Worm (Caenorhabditis elegans) whole organism, L1 larva: ENCODE measurements around the gene asp-15.

Experiments used
- alr-1 ChIP-seq: fragments of 200-800 bp; sonication (Bioruptor generic); optimal IDR thresholded peaks from 2 replicates; lab custom pipeline; 2018; ENCODE audit warnings: borderline replicate concordance, mild to moderate bottlenecking, missing genetic modification characterization, missing compliant biosample characterization
- aly-2 ChIP-seq: fragments of 150-350 bp; optimal IDR thresholded peaks from 2 replicates; lab custom pipeline; 2014; ENCODE audit warnings: missing biosample characterization, missing genetic modification characterization
- blmp-1 ChIP-seq: fragments of 150-350 bp; optimal IDR thresholded peaks from 2 replicates; lab custom pipeline; 2014; ENCODE audit warnings: missing biosample characterization, missing genetic modification characterization
- ceh-8 ChIP-seq: fragments of 200-800 bp; sonication (Bioruptor generic); optimal IDR thresholded peaks from 2 replicates; lab custom pipeline; 2018; ENCODE audit warnings: mild to moderate bottlenecking, missing genetic modification characterization, moderate library complexity, missing compliant biosample characterization
- ceh-82 ChIP-seq, 3 experiments: fragments of 150-350 bp in 1 of 3; sonication (generic microtip) in 2 of 3; optimal IDR thresholded peaks; 2 replicates each; lab custom pipeline; 2014 to 2017; ENCODE audit warnings: missing biosample characterization in 3 of 3, missing genetic modification characterization in 3 of 3
- ceh-88 ChIP-seq: fragments of 200-800 bp; sonication (Bioruptor generic); IDR thresholded peaks from 2 replicates; pipeline ENCODE4 v1.3.6; 2022; ENCODE audit warnings: missing genetic modification characterization, missing compliant biosample characterization
- ces-1 ChIP-seq: fragments of 150-350 bp; optimal IDR thresholded peaks from 2 replicates; lab custom pipeline; 2014; ENCODE audit warnings: missing biosample characterization, missing genetic modification reagents, missing genetic modification characterization
- egl-13 ChIP-seq: sonication (generic microtip); optimal IDR thresholded peaks from 2 replicates; lab custom pipeline; 2016; ENCODE audit warnings: missing genotype, missing genetic modification reagents, missing genetic modification characterization, missing compliant biosample characterization
- egl-27 ChIP-seq, 2 experiments: fragments of 150-350 bp in 1 of 2; sonication (generic microtip); optimal IDR thresholded peaks; 3 replicates each; lab custom pipeline; 2017 to 2018; ENCODE audit warnings: missing biosample characterization in 2 of 2, missing genetic modification characterization in 2 of 2, missing genetic modification reagents in 2 of 2
- ets-5 ChIP-seq: fragments of 200-800 bp; sonication (Bioruptor generic); IDR thresholded peaks from 2 replicates; pipeline ENCODE4 v1.3.6; 2022; ENCODE audit warnings: missing genetic modification characterization, missing compliant biosample characterization
- fkh-4 ChIP-seq: sonication (generic microtip); optimal IDR thresholded peaks from 2 replicates; lab custom pipeline; 2016; ENCODE audit warnings: missing compliant biosample characterization, missing genetic modification characterization, borderline replicate concordance
- hlh-4 ChIP-seq: sonication (generic microtip); optimal IDR thresholded peaks from 2 replicates; lab custom pipeline; 2016; ENCODE audit warnings: mild to moderate bottlenecking, missing genetic modification characterization, missing compliant biosample characterization
- jun-1 ChIP-seq: fragments of 150-350 bp; optimal IDR thresholded peaks from 2 replicates; lab custom pipeline; 2014; ENCODE audit warnings: missing biosample characterization, missing genetic modification reagents, missing genetic modification characterization
- lin-14 ChIP-seq: fragments of 200-800 bp; sonication (Bioruptor generic); optimal IDR thresholded peaks from 2 replicates; lab custom pipeline; 2018; ENCODE audit warnings: mild to moderate bottlenecking, missing genetic modification characterization, moderate library complexity, missing compliant biosample characterization
- lir-3 ChIP-seq: sonication (generic microtip); optimal IDR thresholded peaks from 2 replicates; lab custom pipeline; 2016; ENCODE audit warnings: mild to moderate bottlenecking, missing genetic modification characterization, moderate library complexity, missing compliant biosample characterization; ENCODE audit not compliant: poor library complexity
- lsy-2 ChIP-seq, 2 experiments: fragments of 150-350 bp; optimal IDR thresholded peaks; 2 replicates each; lab custom pipeline; 2014; ENCODE audit warnings: missing biosample characterization in 2 of 2, missing genetic modification characterization in 2 of 2
- mab-9 ChIP-seq: fragments of 200-800 bp; sonication (Bioruptor generic); IDR thresholded peaks from 2 replicates; pipeline ENCODE4 v1.3.6; 2022; ENCODE audit warnings: missing genetic modification reagents, missing genetic modification characterization, missing compliant biosample characterization
- mdl-1 ChIP-seq, 2 experiments: fragments of 150-350 bp; optimal IDR thresholded peaks; 2 replicates each; lab custom pipeline; 2014 to 2017; ENCODE audit warnings: missing biosample characterization in 2 of 2, missing genetic modification characterization in 2 of 2, inconsistent platforms in 1 of 2
- nhr-19 ChIP-seq: fragments of 200-800 bp; sonication (Bioruptor generic); conservative IDR thresholded peaks from 2 replicates; pipeline ENCODE4 v1.3.6; 2022; ENCODE audit warnings: missing genetic modification characterization, missing compliant biosample characterization
- nhr-237 ChIP-seq: fragments of 150-350 bp; optimal IDR thresholded peaks from 2 replicates; lab custom pipeline; 2014; ENCODE audit warnings: missing biosample characterization, missing genetic modification characterization
- nhr-71 ChIP-seq: sonication (generic microtip); optimal IDR thresholded peaks from 2 replicates; lab custom pipeline; 2016; ENCODE audit warnings: mild to moderate bottlenecking, missing genetic modification characterization, moderate library complexity, missing compliant biosample characterization
- nhr-85 ChIP-seq: sonication (generic microtip); peaks from one replicate; lab custom pipeline; 2016; ENCODE audit warnings: missing genetic modification characterization, inconsistent platforms, missing compliant biosample characterization
- nhr-90 ChIP-seq: sonication (generic microtip); optimal IDR thresholded peaks from 2 replicates; lab custom pipeline; 2016; ENCODE audit warnings: mild to moderate bottlenecking, missing genetic modification characterization, missing compliant biosample characterization; ENCODE audit not compliant: poor library complexity
- pag-3 ChIP-seq: sonication (generic microtip); optimal IDR thresholded peaks from 2 replicates; lab custom pipeline; 2017; ENCODE audit warnings: missing genetic modification characterization, mild to moderate bottlenecking, missing compliant biosample characterization, antibody characterized with exemption, borderline replicate concordance; ENCODE audit not compliant: insufficient read depth
- pax-3 ChIP-seq: fragments of 200-800 bp; sonication (Bioruptor generic); optimal IDR thresholded peaks from 2 replicates; lab custom pipeline; 2018; ENCODE audit warnings: mild to moderate bottlenecking, missing genetic modification characterization, moderate library complexity, missing compliant biosample characterization
- skn-1 ChIP-seq: fragments of 150-350 bp; optimal IDR thresholded peaks from 2 replicates; lab custom pipeline; 2014; ENCODE audit warnings: missing biosample characterization, missing genetic modification characterization
- sup-37 ChIP-seq: fragments of 200-800 bp; sonication (Bioruptor generic); optimal IDR thresholded peaks from 2 replicates; lab custom pipeline; 2018; ENCODE audit warnings: mild to moderate bottlenecking, missing genetic modification characterization, missing compliant biosample characterization
- swsn-7 ChIP-seq: sonication (generic microtip); optimal IDR thresholded peaks from 2 replicates; lab custom pipeline; 2016; ENCODE audit warnings: missing genetic modification characterization, missing compliant biosample characterization
- tlp-1 ChIP-seq: fragments of 150-350 bp; optimal IDR thresholded peaks from 2 replicates; lab custom pipeline; 2014; ENCODE audit warnings: missing biosample characterization, missing genetic modification characterization
- unc-62 ChIP-seq: fragments of 150-350 bp; optimal IDR thresholded peaks from 2 replicates; lab custom pipeline; 2014; ENCODE audit warnings: missing biosample characterization, missing genetic modification reagents, missing genetic modification characterization
- unc-86 ChIP-seq: sonication (generic microtip); optimal IDR thresholded peaks from 2 replicates; lab custom pipeline; 2016; ENCODE audit warnings: missing genetic modification characterization, missing compliant biosample characterization
- unc-98 ChIP-seq: fragments of 200-800 bp; sonication (Bioruptor generic); IDR thresholded peaks from 2 replicates; pipeline ENCODE4 v1.3.6; 2022; ENCODE audit warnings: missing genetic modification characterization, missing compliant biosample characterization
- xbp-1 ChIP-seq: sonication (generic microtip); optimal IDR thresholded peaks from 2 replicates; lab custom pipeline; 2016; ENCODE audit warnings: missing genetic modification characterization, missing compliant biosample characterization
- ztf-11 ChIP-seq, 2 experiments: sonication (generic microtip); optimal IDR thresholded peaks; 2 replicates each; lab custom pipeline; 2016 to 2017; ENCODE audit warnings: missing genetic modification characterization in 2 of 2, missing biosample characterization in 1 of 2, missing compliant biosample characterization in 1 of 2
- ztf-4 ChIP-seq: fragments of 150-350 bp; optimal IDR thresholded peaks from 2 replicates; lab custom pipeline; 2014; ENCODE audit warnings: missing biosample characterization, missing genetic modification characterization

Gene asp-15

DNA sequence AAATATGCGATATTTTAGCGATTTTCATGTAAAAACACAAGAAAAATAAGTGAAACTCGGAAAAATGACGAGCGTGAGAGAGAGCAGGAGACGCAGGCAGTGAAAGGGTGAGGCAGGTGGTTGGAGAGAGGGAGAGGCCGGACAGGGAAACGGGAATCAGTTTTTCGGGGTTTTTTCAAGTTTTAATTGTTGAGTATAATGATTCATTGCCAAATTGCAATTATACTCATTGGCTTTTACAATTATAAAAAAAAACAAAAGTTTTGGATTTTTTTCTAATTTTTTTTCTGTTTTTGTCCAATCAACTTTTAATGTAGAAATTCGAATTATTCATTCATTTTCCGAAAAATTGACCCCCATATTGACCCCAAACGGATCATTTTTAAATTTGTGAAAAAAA is 37.9 kb upstream of the asp-15 start, which contains the start of gene nhr-95:
TSS of gene nhr-95 (minus strand) at position 101 of the 400 bp plus-strand sequence.
- TF ChIP-seq ztf-11 (tag; optimal IDR thresholded peaks at IDR 0.05; lab: Kevin White, UChicago) (no peak), blmp-1 (tag; lab: Kevin White, UChicago) (peak; percentile 45)

DNA sequence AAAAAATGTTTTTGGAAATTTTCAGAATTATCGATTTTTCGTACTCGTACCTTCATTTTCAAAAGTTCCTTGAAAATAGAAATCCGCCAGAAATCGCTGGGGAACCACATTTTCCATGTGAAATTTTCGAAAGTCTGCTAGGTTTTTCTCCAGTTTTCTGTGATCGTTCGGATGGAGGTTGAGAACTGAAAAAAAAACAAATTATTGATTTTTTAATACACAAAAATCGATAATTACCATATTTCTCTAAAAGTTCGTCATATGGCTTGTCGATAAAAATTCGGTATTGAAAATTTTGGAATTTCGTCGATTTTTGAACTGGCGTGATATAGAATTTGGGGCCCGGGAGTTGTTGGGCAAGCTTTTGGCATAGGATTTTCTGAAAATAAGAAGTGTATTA is 32.2 kb upstream of the asp-15 start:
- TF ChIP-seq mdl-1 (tag; optimal IDR thresholded peaks at IDR 0.05; lab: Kevin White, UChicago) (no peak), ceh-82 (tag; optimal IDR thresholded peaks at IDR 0.05; lab: Kevin White, UChicago) (no peak), nhr-237 (no peak), pag-3 (no peak), lsy-2 (tag; optimal IDR thresholded peaks at IDR 0.05; lab: Kevin White, UChicago) (no peak), xbp-1 (tag; lab: Kevin White, UChicago) (no peak), tlp-1 (tag; lab: Kevin White, UChicago) (no peak)
- TF ChIP-seq, all 84 proteins: peak for 0

DNA sequence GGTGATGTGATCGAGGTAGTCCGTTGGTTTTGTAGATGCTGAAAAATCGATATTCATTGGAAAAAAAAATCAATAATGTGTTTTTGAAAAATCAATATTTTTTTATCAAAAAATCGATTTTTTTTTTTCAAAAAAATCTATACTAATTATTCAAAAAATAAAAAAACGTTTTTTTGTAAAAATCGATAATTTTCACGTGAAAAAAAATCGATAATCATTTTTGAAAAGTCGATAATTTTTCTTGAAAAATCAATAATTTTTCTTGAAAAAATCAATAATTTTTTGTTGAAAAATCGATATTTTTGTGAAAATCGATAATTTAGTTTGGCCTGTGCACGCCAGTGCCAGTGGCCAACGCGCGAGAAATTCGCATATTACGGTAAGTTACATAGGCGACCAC is 28.5 kb upstream of the asp-15 start:
- TF ChIP-seq ets-5 (GFP tag; lab: Robert Waterston, UW) (no peak), ztf-4 (tag; lab: Kevin White, UChicago) (no peak), aly-2 (no peak), swsn-7 (tag; lab: Kevin White, UChicago) (no peak), ces-1 (GFP tag; lab: Kevin White, UChicago) (no peak), unc-86 (no peak), lsy-2 (tag; optimal IDR thresholded peaks at IDR 0.05; lab: Kevin White, UChicago) (no peak), egl-27 (tag; optimal IDR thresholded peaks at IDR 0.05; lab: Kevin White, UChicago) (no peak), fkh-4 (tag; lab: Kevin White, UChicago) (no peak), unc-98 (GFP tag; lab: Robert Waterston, UW) (no peak), mab-9 (GFP tag; lab: Robert Waterston, UW) (no peak), nhr-90 (tag; lab: Kevin White, UChicago) (no peak)

DNA sequence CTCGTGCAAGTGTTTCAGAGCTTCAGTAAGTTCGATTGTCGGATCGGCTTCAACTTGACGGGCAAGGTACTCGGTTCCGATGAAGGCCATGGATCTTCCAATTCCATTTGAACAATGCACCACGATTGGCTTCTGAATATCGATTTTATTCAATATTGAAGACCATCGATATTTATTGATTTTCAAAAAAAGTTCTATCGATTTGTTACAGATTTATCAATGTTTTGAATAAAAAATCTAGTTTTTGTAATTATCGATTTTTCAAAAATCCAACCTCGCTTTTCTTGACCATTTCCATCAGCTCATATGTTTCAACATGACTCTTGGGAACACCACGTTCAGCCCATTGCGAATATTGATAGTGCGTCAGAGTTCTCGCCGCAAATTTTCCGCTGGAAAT is 24.2 kb upstream of the asp-15 start:
- TF ChIP-seq unc-62 (GFP tag; lab: Kevin White, UChicago) (no peak), hlh-4 (no peak), nhr-19 (GFP tag; lab: Robert Waterston, UW) (no peak)

DNA sequence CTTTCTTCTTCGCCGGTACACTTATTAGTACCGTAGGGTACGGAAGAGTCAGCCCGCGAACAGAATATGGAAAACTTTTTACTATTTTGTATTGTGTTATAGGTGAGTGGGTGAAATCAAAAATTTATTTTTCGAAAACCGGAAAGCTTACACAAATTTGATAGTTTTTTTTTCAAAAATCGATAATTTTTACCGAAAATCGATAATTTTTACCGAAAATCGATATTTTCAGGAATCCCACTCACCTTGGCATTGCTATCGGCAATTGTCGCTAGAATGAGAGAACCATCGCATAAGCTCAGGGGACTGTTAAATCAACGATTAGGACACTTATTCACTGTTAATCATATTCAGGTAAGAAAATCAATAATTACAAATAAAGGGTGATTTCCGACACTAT is 18.7 kb upstream of the asp-15 start:
- TF ChIP-seq mdl-1 (tag; optimal IDR thresholded peaks at IDR 0.05; lab: Kevin White, UChicago) (no peak), alr-1 (tag; lab: Kevin White, UChicago) (no peak), sup-37 (GFP tag; lab: Kevin White, UChicago) (no peak), ceh-88 (GFP tag; lab: Robert Waterston, UW) (no peak), jun-1 (tag; lab: Kevin White, UChicago) (no peak), ces-1 (GFP tag; lab: Kevin White, UChicago) (no peak), nhr-19 (GFP tag; lab: Robert Waterston, UW) (no peak), lir-3 (no peak), nhr-85 (tag; lab: Kevin White, UChicago) (no peak), ceh-8 (GFP tag; lab: Kevin White, UChicago) (no peak), pax-3 (tag; lab: Kevin White, UChicago) (no peak), pag-3 (no peak), unc-86 (no peak), lin-14 (GFP tag; lab: Kevin White, UChicago) (no peak), nhr-71 (no peak), skn-1 (tag; lab: Kevin White, UChicago) (no peak), egl-13 (tag; lab: Kevin White, UChicago) (no peak), lsy-2 (tag; optimal IDR thresholded peaks at IDR 0.05; lab: Kevin White, UChicago) (no peak)
